Fruit fly (Drosophila melanogaster): ENCODE measurements around the gene sky.
A peak's percentile ranks its signal among the peaks of the same experiment; 100 is the strongest.

sky gene

DNA sequence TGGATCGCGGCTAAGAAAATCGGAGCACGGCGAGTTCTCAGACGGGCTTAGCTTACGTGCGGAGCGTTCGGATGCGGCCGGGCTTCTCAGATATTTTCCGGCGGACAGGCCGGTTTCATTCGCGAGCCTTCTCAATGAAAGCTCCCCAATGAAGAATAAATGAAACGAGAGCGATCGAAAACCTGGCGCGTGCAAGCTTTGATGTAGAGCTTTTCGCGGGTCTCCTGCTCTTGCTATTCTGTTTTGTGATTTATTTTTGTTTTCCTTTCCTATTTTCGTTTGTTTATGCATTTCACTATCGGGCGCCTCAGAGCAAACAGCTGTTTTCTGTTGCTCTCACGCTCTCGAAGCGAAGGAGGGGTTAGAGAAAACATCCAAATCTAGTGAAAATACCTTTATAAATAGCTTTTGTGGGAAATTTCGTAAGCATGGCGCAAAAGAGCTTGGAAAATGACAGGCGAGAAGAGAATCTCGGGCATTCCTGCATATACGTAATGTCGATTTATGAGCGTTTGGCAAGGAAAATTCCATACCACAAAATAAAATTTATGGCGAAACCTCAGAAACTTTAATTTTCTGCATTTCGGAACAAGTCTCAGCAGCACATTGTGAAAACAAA lies 32.7 kb downstream of the sky start:
- TF ChIP-seq psq (GFP tag; optimal IDR thresholded peaks at IDR 0.05): no peak
- no peak for TF ChIP-seq HLH106 (tag; optimal IDR thresholded peaks at IDR 0.05)
- TF ChIP-seq Rel (GFP tag; optimal IDR thresholded peaks at IDR 0.05): no peak
- peak; percentile 8 for TF ChIP-seq Rel (tag; optimal IDR thresholded peaks at IDR 0.05)
- no peak for TF ChIP-seq pan (optimal IDR thresholded peaks at IDR 0.05)
- TF ChIP-seq CrebA (GFP tag; optimal IDR thresholded peaks at IDR 0.05; ENCODE audit: borderline replicate concordance): no peak

DNA sequence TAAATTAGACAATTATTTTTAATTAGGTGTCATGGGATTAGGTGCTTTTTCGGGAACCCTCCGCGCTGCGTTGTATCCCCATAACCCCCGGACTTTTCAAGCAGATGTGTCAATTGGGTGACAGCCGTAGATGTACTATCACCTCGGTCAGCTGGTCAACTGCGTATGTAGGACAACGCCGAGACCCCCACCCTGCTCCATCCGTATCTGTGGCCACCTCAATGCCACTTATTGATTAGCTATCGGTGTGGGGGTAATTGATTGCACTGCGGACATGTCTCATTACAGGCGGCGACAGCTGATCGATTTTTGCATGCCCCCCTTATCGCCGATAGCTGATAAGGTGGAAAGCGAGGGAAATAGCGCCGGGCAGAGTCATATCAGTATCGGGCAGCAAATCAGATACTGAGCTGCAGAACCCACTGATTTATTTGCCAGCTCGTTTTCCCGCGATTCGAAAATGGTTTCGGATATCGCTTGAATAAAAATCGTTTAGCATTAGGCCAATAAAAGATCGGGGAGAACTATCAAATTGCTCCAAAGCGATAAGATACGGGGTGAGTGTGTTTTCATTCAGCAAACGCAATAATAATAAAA lies 35.0 kb downstream of the sky start:
- TF ChIP-seq CG9705 (GFP tag; optimal IDR thresholded peaks at IDR 0.05) (no peak), Myc (optimal IDR thresholded peaks at IDR 0.05) (no peak), Hnf4 (GFP tag; optimal IDR thresholded peaks at IDR 0.05) (no peak), brk (GFP tag; optimal IDR thresholded peaks at IDR 0.05) (no peak), HLH106 (tag; optimal IDR thresholded peaks at IDR 0.05) (no peak), fru (GFP tag; optimal IDR thresholded peaks at IDR 0.05) (no peak), Mio (GFP tag; optimal IDR thresholded peaks at IDR 0.05) (no peak), CrebA (GFP tag; optimal IDR thresholded peaks at IDR 0.05; ENCODE audit: borderline replicate concordance) (no peak), dmrt93B (GFP tag; optimal IDR thresholded peaks at IDR 0.05) (no peak)

DNA sequence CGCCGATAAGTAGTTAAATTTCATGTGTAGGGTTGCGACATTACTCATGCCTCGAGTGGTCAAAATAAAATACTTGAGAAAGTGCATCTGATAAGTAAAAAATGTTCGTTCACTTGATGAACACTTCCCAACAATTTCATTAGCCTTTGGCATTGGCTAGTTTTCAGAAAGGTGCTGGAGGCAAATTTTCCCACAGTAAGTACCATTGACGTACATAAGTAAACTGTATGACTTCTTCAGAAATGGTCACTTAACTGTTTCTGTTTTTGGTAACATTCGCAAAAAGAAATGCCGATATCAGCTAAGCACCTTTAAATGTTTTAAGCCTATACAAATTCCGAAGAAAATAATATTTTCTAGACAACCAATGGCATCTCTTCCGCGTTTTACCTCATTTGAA lies 35.6 kb downstream of the sky start:
- TF ChIP-seq fru (GFP tag; optimal IDR thresholded peaks at IDR 0.05) (no peak), dsf (GFP tag; optimal IDR thresholded peaks at IDR 0.05; ENCODE audit: borderline replicate concordance) (no peak)

DNA sequence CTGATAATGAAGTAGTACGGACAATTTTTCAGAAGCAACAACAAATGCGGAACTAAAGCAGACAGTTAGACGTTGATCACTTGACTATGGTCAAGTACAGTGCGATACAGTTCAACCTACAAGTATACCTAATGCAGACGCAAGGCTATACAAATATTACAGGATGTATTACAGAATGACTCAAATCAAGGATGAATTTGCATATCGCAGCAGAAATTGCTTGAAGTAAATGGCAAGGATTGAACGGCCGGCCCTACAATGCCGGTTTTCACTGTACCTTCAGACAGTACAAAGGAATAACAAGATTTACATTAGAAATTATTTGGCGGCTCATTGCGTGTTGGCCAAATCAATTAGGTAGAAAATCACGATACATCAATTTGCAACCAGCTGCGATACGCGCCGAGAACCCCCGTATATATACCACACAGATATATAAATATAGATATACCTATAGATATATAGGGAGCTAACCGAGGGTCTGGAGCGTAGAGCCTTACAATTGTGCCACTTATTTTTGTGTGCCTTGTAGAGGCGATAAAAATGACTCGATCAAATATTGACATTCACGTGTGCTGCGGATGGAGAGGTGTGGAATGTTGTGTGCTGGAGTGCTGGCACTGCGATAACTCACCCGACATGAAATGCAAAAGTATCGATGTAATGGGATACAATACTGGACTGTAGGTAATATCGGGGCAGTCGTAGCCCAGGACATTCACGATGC lies 37.2 kb downstream of the sky start:
- no peak for TF ChIP-seq br (GFP tag; optimal IDR thresholded peaks at IDR 0.05)
- no peak for TF ChIP-seq pan (optimal IDR thresholded peaks at IDR 0.05)
- no peak for TF ChIP-seq HLH106 (tag; optimal IDR thresholded peaks at IDR 0.05)
- TF ChIP-seq dsf (GFP tag; optimal IDR thresholded peaks at IDR 0.05; ENCODE audit: borderline replicate concordance): no peak
- no peak for TF ChIP-seq psq (GFP tag; optimal IDR thresholded peaks at IDR 0.05)
- TF ChIP-seq foxo (GFP tag; optimal IDR thresholded peaks at IDR 0.05): peak in 1 of 2 experiments; percentile 13
- no peak for TF ChIP-seq woc (GFP tag; optimal IDR thresholded peaks at IDR 0.05)
- no peak for TF ChIP-seq Mio (GFP tag; optimal IDR thresholded peaks at IDR 0.05)
- no peak for TF ChIP-seq N (GFP tag; optimal IDR thresholded peaks at IDR 0.05)
- TF ChIP-seq h (GFP tag; optimal IDR thresholded peaks at IDR 0.05): peak; percentile 24
- TF ChIP-seq fru (GFP tag; optimal IDR thresholded peaks at IDR 0.05): no peak
- no peak for TF ChIP-seq Hr78 (GFP tag; optimal IDR thresholded peaks at IDR 0.05)
- TF ChIP-seq usp (GFP tag; optimal IDR thresholded peaks at IDR 0.05): no peak
- TF ChIP-seq Abd-B (GFP tag; optimal IDR thresholded peaks at IDR 0.05): no peak
- no peak for TF ChIP-seq dl (GFP tag; optimal IDR thresholded peaks at IDR 0.05; ENCODE audit: insufficient read depth in 1 of 2, partially characterized antibody in 2 of 2)
- no peak for TF ChIP-seq OdsH (GFP tag; optimal IDR thresholded peaks at IDR 0.05)
- no peak for TF ChIP-seq Myc (optimal IDR thresholded peaks at IDR 0.05)
- TF ChIP-seq dmrt93B (GFP tag; optimal IDR thresholded peaks at IDR 0.05): peak; percentile 10
- no peak for TF ChIP-seq Rel (GFP tag; optimal IDR thresholded peaks at IDR 0.05)
- TF ChIP-seq Rel (tag; optimal IDR thresholded peaks at IDR 0.05): peak; percentile 16
- TF ChIP-seq CG9705 (GFP tag; optimal IDR thresholded peaks at IDR 0.05): no peak
- TF ChIP-seq Dfd (GFP tag; optimal IDR thresholded peaks at IDR 0.05): no peak
- peak; percentile 91 for TF ChIP-seq Hr83 (GFP tag; optimal IDR thresholded peaks at IDR 0.05; ENCODE audit: poor library complexity, severe bottlenecking)
- no peak for TF ChIP-seq GATAd (GFP tag; optimal IDR thresholded peaks at IDR 0.05)
- peak; percentile 18 for TF ChIP-seq Hnf4 (GFP tag; optimal IDR thresholded peaks at IDR 0.05)
- TF ChIP-seq sv (GFP tag; optimal IDR thresholded peaks at IDR 0.05): peak; percentile 21
- peak; percentile 11 for TF ChIP-seq ey (GFP tag; optimal IDR thresholded peaks at IDR 0.05)
- TF ChIP-seq CrebA (GFP tag; optimal IDR thresholded peaks at IDR 0.05; ENCODE audit: borderline replicate concordance): no peak
- TF ChIP-seq rgr (GFP tag; optimal IDR thresholded peaks at IDR 0.05): peak; percentile 39

DNA sequence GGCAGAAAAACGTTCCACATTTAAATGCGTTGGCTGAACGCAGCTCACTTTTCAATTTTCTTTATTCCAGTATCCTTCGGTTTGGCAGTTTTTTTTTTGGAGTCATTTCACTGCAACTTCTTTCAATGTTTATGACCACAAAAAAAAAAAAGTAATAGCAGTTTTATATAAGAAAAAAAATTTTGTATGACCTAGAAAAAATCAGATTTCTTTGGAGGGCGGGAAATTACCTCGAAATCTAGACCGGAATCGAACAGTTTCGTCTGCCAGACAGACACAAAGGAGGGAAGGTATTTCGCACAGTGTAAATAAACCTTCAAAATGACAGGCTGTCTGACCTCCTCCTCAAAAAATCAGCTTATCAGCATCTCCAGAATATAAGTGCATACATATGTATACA lies 38.3 kb downstream of the sky start:
- peak; percentile 35 for TF ChIP-seq psq (GFP tag; optimal IDR thresholded peaks at IDR 0.05)
- TF ChIP-seq HLH106 (tag; optimal IDR thresholded peaks at IDR 0.05): peak; percentile 15
- peak; percentile 27 for TF ChIP-seq rgr (GFP tag; optimal IDR thresholded peaks at IDR 0.05)
- TF ChIP-seq br (GFP tag; optimal IDR thresholded peaks at IDR 0.05): peak; percentile 53
- TF ChIP-seq foxo (GFP tag; optimal IDR thresholded peaks at IDR 0.05): peak in 1 of 2 experiments; percentile 57
- TF ChIP-seq Hnf4 (GFP tag; optimal IDR thresholded peaks at IDR 0.05): no peak
- peak; percentile 26 for TF ChIP-seq ey (GFP tag; optimal IDR thresholded peaks at IDR 0.05)
- TF ChIP-seq h (GFP tag; optimal IDR thresholded peaks at IDR 0.05): no peak
- TF ChIP-seq fru (GFP tag; optimal IDR thresholded peaks at IDR 0.05): peak; percentile 42
- TF ChIP-seq OdsH (GFP tag; optimal IDR thresholded peaks at IDR 0.05): peak; percentile 41
